Fruit fly (Drosophila melanogaster): ENCODE data around the gene tral.

tral gene

dm6 chr3L:12557736-12558135 is 42.9 kb downstream of the tral start:
- TF ChIP-seq OdsH (GFP tag; optimal IDR thresholded peaks at IDR 0.05), result peak; percentile 68
- no peak for TF ChIP-seq Dif (GFP tag; optimal IDR thresholded peaks at IDR 0.05; ENCODE audit: partially characterized antibody)
- peak; percentile 59 for TF ChIP-seq psq (GFP tag; optimal IDR thresholded peaks at IDR 0.05)
- peak; percentile 80 for TF ChIP-seq ey (GFP tag; optimal IDR thresholded peaks at IDR 0.05)
- no peak for TF ChIP-seq Abd-B (GFP tag; optimal IDR thresholded peaks at IDR 0.05)
- TF ChIP-seq lola (GFP tag; optimal IDR thresholded peaks at IDR 0.05), result no peak
- TF ChIP-seq br (GFP tag; optimal IDR thresholded peaks at IDR 0.05), result peak; percentile 62
- no peak for TF ChIP-seq Myc (optimal IDR thresholded peaks at IDR 0.05)
- TF ChIP-seq Sp1 (GFP tag; optimal IDR thresholded peaks at IDR 0.05), result peak; percentile 66
- peak; percentile 43 for TF ChIP-seq woc (GFP tag; optimal IDR thresholded peaks at IDR 0.05)
- peak; percentile 58 for TF ChIP-seq brk (GFP tag; optimal IDR thresholded peaks at IDR 0.05)
- no peak for TF ChIP-seq Mio (GFP tag; optimal IDR thresholded peaks at IDR 0.05)
- peak in 1 of 2 experiments; percentile 66 for TF ChIP-seq foxo (GFP tag; optimal IDR thresholded peaks at IDR 0.05)
- peak; percentile 71 for TF ChIP-seq rgr (GFP tag; optimal IDR thresholded peaks at IDR 0.05)
- no peak for TF ChIP-seq CG32264 (GFP tag; optimal IDR thresholded peaks at IDR 0.05)
- TF ChIP-seq fru (GFP tag; optimal IDR thresholded peaks at IDR 0.05), result peak; percentile 73
- peak; percentile 77 for TF ChIP-seq h (GFP tag; optimal IDR thresholded peaks at IDR 0.05)
- TF ChIP-seq Vsx2 (GFP tag; optimal IDR thresholded peaks at IDR 0.05; ENCODE audit: partially characterized antibody), result no peak
- no peak for TF ChIP-seq Rel (GFP tag; optimal IDR thresholded peaks at IDR 0.05)
- no peak for TF ChIP-seq Rel (tag; optimal IDR thresholded peaks at IDR 0.05)
- no peak for TF ChIP-seq Hr78 (GFP tag; optimal IDR thresholded peaks at IDR 0.05)
- TF ChIP-seq GATAd (GFP tag; optimal IDR thresholded peaks at IDR 0.05), result no peak
- no peak for TF ChIP-seq jim (GFP tag; optimal IDR thresholded peaks at IDR 0.05)
- no peak for TF ChIP-seq N (GFP tag; optimal IDR thresholded peaks at IDR 0.05)
- TF ChIP-seq Jra (GFP tag; optimal IDR thresholded peaks at IDR 0.05), result peak; percentile 28
- peak; percentile 41 for TF ChIP-seq CG9705 (GFP tag; optimal IDR thresholded peaks at IDR 0.05)
- TF ChIP-seq Hnf4 (GFP tag; optimal IDR thresholded peaks at IDR 0.05), result peak; percentile 39
- TF ChIP-seq sage (GFP tag; optimal IDR thresholded peaks at IDR 0.05), result no peak
- TF ChIP-seq pan (optimal IDR thresholded peaks at IDR 0.05), result no peak
- TF ChIP-seq dmrt93B (GFP tag; optimal IDR thresholded peaks at IDR 0.05), result peak; percentile 69
- TF ChIP-seq usp (GFP tag; optimal IDR thresholded peaks at IDR 0.05), result no peak
- no peak for TF ChIP-seq Dfd (GFP tag; optimal IDR thresholded peaks at IDR 0.05)
- TF ChIP-seq Hr83 (GFP tag; optimal IDR thresholded peaks at IDR 0.05; ENCODE audit: poor library complexity, severe bottlenecking), result no peak
- TF ChIP-seq HLH106 (tag; optimal IDR thresholded peaks at IDR 0.05), result peak; percentile 54
- TF ChIP-seq tai (GFP tag; optimal IDR thresholded peaks at IDR 0.05), result no peak

DNA sequence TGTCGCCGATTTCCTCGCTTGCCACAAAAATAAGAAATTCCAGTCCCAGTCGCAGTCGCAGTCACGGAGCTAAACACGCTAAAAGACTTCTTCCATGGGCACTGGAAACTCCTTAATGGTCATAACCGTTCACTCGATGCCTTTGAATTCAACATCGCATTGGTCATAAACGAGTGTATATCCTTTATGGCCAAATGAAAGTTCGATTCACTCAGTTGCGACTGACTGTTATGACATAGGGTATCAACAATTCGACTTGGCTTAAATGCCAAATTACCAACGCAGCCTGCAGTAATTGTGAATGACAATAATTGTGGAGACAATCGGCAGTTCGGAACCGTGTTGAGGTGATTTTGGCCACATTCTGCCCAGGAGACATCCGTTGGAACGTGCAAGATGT is 44.4 kb downstream of the tral start:
- TF ChIP-seq br (GFP tag; optimal IDR thresholded peaks at IDR 0.05) (peak; percentile 6), Jra (GFP tag; optimal IDR thresholded peaks at IDR 0.05) (no peak), Rel (GFP tag; optimal IDR thresholded peaks at IDR 0.05) (no peak), Rel (tag; optimal IDR thresholded peaks at IDR 0.05) (no peak), HLH106 (tag; optimal IDR thresholded peaks at IDR 0.05) (peak; percentile 16), h (GFP tag; optimal IDR thresholded peaks at IDR 0.05) (peak; percentile 12), tai (GFP tag; optimal IDR thresholded peaks at IDR 0.05) (no peak), GATAd (GFP tag; optimal IDR thresholded peaks at IDR 0.05) (no peak), OdsH (GFP tag; optimal IDR thresholded peaks at IDR 0.05) (no peak), lola (GFP tag; optimal IDR thresholded peaks at IDR 0.05) (no peak), brk (GFP tag; optimal IDR thresholded peaks at IDR 0.05) (no peak), Myc (optimal IDR thresholded peaks at IDR 0.05) (no peak), pan (optimal IDR thresholded peaks at IDR 0.05) (no peak), dmrt93B (GFP tag; optimal IDR thresholded peaks at IDR 0.05) (no peak), dl (GFP tag; optimal IDR thresholded peaks at IDR 0.05; ENCODE audit: insufficient read depth in 1 of 2, partially characterized antibody in 2 of 2) (no peak), sage (GFP tag; optimal IDR thresholded peaks at IDR 0.05) (no peak), dsf (GFP tag; optimal IDR thresholded peaks at IDR 0.05; ENCODE audit: borderline replicate concordance) (no peak), CrebA (GFP tag; optimal IDR thresholded peaks at IDR 0.05; ENCODE audit: borderline replicate concordance) (no peak), foxo (GFP tag; optimal IDR thresholded peaks at IDR 0.05) (peak in 1 of 2 experiments; percentile 1), Hr78 (GFP tag; optimal IDR thresholded peaks at IDR 0.05) (no peak), Dfd (GFP tag; optimal IDR thresholded peaks at IDR 0.05) (no peak), sv (GFP tag; optimal IDR thresholded peaks at IDR 0.05) (no peak), N (GFP tag; optimal IDR thresholded peaks at IDR 0.05) (no peak), Abd-B (GFP tag; optimal IDR thresholded peaks at IDR 0.05) (no peak), Mio (GFP tag; optimal IDR thresholded peaks at IDR 0.05) (no peak), psq (GFP tag; optimal IDR thresholded peaks at IDR 0.05) (no peak), usp (GFP tag; optimal IDR thresholded peaks at IDR 0.05) (no peak), woc (GFP tag; optimal IDR thresholded peaks at IDR 0.05) (peak; percentile 42), CG32264 (GFP tag; optimal IDR thresholded peaks at IDR 0.05) (no peak), rgr (GFP tag; optimal IDR thresholded peaks at IDR 0.05) (no peak), fru (GFP tag; optimal IDR thresholded peaks at IDR 0.05) (peak; percentile 25), ey (GFP tag; optimal IDR thresholded peaks at IDR 0.05) (peak; percentile 6)
